Fruit fly (Drosophila melanogaster) whole organism, embryonic: ENCODE results near the gene dmrt11E.

Source experiments
- CG16863 ChIP-seq: fragments of 200-800 bp; sonication (Bioruptor generic); optimal IDR thresholded peaks from 3 replicates; lab custom pipeline; 2016; ENCODE audit warnings: missing biosample characterization, missing genetic modification characterization
- CG9932 ChIP-seq: fragments of 200-800 bp; sonication (Bioruptor generic); IDR thresholded peaks from 2 replicates; pipeline ENCODE4 v1.3.6; 2022; ENCODE audit warnings: missing biosample characterization, missing genetic modification characterization
- D ChIP-seq, 2 experiments: fragments of 200-800 bp in 1 of 2; fragments of >200 bp in 1 of 2; sonication (Bioruptor generic) in 1 of 2; optimal IDR thresholded peaks; 2 replicates in 1 of 2; 3 replicates in 1 of 2; lab custom pipeline; 2017; ENCODE audit warnings: mild to moderate bottlenecking in 1 of 2, missing biosample characterization in 1 of 2, missing genetic modification characterization in 1 of 2, missing genetic modification reagents in 1 of 2
- HLH3B ChIP-seq: fragments of 200-800 bp; sonication (Bioruptor generic); IDR thresholded peaks from 2 replicates; pipeline ENCODE4 v1.3.6; 2022; ENCODE audit warnings: missing biosample characterization, missing genetic modification characterization
- ap ChIP-seq: fragments of 200-800 bp; sonication (Bioruptor generic); IDR thresholded peaks from 2 replicates; pipeline ENCODE4 v1.3.6; 2022; ENCODE audit warnings: missing biosample characterization, missing genetic modification characterization
- chinmo ChIP-seq: fragments of 200-800 bp; sonication (Bioruptor generic); IDR thresholded peaks from 4 replicates; pipeline ENCODE4 v1.3.6; 2022; ENCODE audit warnings: missing biosample characterization, missing genetic modification characterization; ENCODE audit not compliant: partially characterized antibody
- grau ChIP-seq: fragments of 200-800 bp; optimal IDR thresholded peaks from 3 replicates; lab custom pipeline; 2019; ENCODE audit warnings: missing biosample characterization, mild to moderate bottlenecking, missing genetic modification characterization, moderate library complexity
- hbn ChIP-seq: fragments of 200-800 bp; sonication (Bioruptor generic); IDR thresholded peaks from 2 replicates; pipeline ENCODE4 v1.3.6; 2022; ENCODE audit warnings: missing biosample characterization, missing genetic modification characterization; ENCODE audit not compliant: partially characterized antibody
- kah ChIP-seq: fragments of 200-800 bp; sonication (Bioruptor generic); optimal IDR thresholded peaks from 2 replicates; lab custom pipeline; 2018; ENCODE audit warnings: missing biosample characterization, mild to moderate bottlenecking, missing genetic modification characterization
- sisA ChIP-seq: fragments of 200-800 bp; sonication (Bioruptor generic); IDR thresholded peaks from 2 replicates; pipeline ENCODE4 v1.3.6; 2022; ENCODE audit warnings: missing biosample characterization, missing genetic modification characterization
- yki ChIP-seq: fragments of >200 bp; optimal IDR thresholded peaks from 3 replicates; lab custom pipeline; 2018

dm6 chrX:13386776-13387175 is 18.8 kb downstream of the dmrt11E start:
- no peak for TF ChIP-seq hbn (GFP tag; lab: Robert Waterston, UW)
- TF ChIP-seq HLH3B (GFP tag; lab: Robert Waterston, UW): no peak
- TF ChIP-seq yki (lab: Kevin White, UChicago): no peak
- TF ChIP-seq D (optimal IDR thresholded peaks at IDR 0.05; lab: Kevin White, UChicago): no peak
- no peak for TF ChIP-seq D (GFP tag; optimal IDR thresholded peaks at IDR 0.05; lab: Kevin White, UChicago)
- no peak for TF ChIP-seq CG16863 (GFP tag; lab: Kevin White, UChicago)
- TF ChIP-seq chinmo: no peak
- no peak for TF ChIP-seq ap (GFP tag; lab: Robert Waterston, UW)
- no peak for TF ChIP-seq CG9932 (GFP tag; lab: Robert Waterston, UW)
- TF ChIP-seq grau (tag; lab: Kevin White, UChicago): no peak
- TF ChIP-seq sisA: no peak
- no peak for TF ChIP-seq kah (GFP tag; lab: Kevin White, UChicago)
